Worm (Caenorhabditis elegans): ENCODE results near the gene blos-4.

ce11 chrII:6246054-6246453 lies 1.0 kb downstream of the blos-4 start, which contains the start of gene lelo-1:
- no peak for TF ChIP-seq somi-1 (GFP tag; optimal IDR thresholded peaks at IDR 0.05)
- no peak for TF ChIP-seq mel-28 (tag; optimal IDR thresholded peaks at IDR 0.05; ENCODE audit: borderline replicate concordance)
- TF ChIP-seq unc-62 (GFP tag; optimal IDR thresholded peaks at IDR 0.05), result no peak
- no peak for TF ChIP-seq snpc-4 (GFP tag; optimal IDR thresholded peaks at IDR 0.05)
- TF ChIP-seq snpc-4 (tag; optimal IDR thresholded peaks at IDR 0.05), result no peak
- no peak for TF ChIP-seq lin-40 (tag; optimal IDR thresholded peaks at IDR 0.05)
- no peak for TF ChIP-seq ama-1 (optimal IDR thresholded peaks at IDR 0.05)
- TF ChIP-seq ama-1 (GFP tag; optimal IDR thresholded peaks at IDR 0.05), result no peak
- TF ChIP-seq attf-5 (GFP tag; optimal IDR thresholded peaks at IDR 0.05), result no peak
- no peak for TF ChIP-seq madf-8 (GFP tag; conservative IDR thresholded peaks at IDR 0.05)
- no peak for TF ChIP-seq madf-3 (GFP tag; IDR thresholded peaks at IDR 0.05)

Measured in whole organism, young adult.